Fruit fly (Drosophila melanogaster) whole organism, prepupa: Measurements from ENCODE around the gene Nlp.
A peak's percentile ranks its signal among the peaks of the same experiment; 100 is the strongest.

Experiments
- Blimp-1 ChIP-seq: fragments of 200-800 bp; sonication (Bioruptor generic); optimal IDR thresholded peaks from 3 replicates; lab custom pipeline; 2017; ENCODE audit warnings: missing biosample characterization, missing genetic modification characterization, mild to moderate bottlenecking, moderate library complexity, missing genetic modification reagents
- CG10631 ChIP-seq: fragments of 200-800 bp; sonication (Bioruptor generic); optimal IDR thresholded peaks from 2 replicates; lab custom pipeline; 2016; ENCODE audit warnings: missing biosample characterization, missing genetic modification characterization
- CG10669 ChIP-seq: fragments of 200-800 bp; sonication (Bioruptor generic); optimal IDR thresholded peaks from 3 replicates; lab custom pipeline; 2018; ENCODE audit warnings: missing biosample characterization, mild to moderate bottlenecking, missing genetic modification characterization, moderate library complexity
- CG11762 ChIP-seq: fragments of 200-800 bp; sonication (Bioruptor generic); optimal IDR thresholded peaks from 3 replicates; lab custom pipeline; 2016; ENCODE audit warnings: missing biosample characterization, missing genetic modification characterization; ENCODE audit not compliant: insufficient read depth
- CG15336 ChIP-seq: fragments of 200-800 bp; sonication (Bioruptor generic); IDR thresholded peaks from 2 replicates; pipeline ENCODE4 v1.3.6; 2022; ENCODE audit warnings: missing biosample characterization, missing genetic modification characterization
- CG1621 ChIP-seq: fragments of 200-800 bp; sonication (Bioruptor generic); optimal IDR thresholded peaks from 3 replicates; lab custom pipeline; 2018; ENCODE audit warnings: missing biosample characterization, mild to moderate bottlenecking, missing genetic modification characterization
- CG31627 ChIP-seq: fragments of 200-800 bp; sonication (Bioruptor generic); optimal IDR thresholded peaks from 3 replicates; lab custom pipeline; 2016; ENCODE audit warnings: missing biosample characterization, missing genetic modification characterization
- CG32006 ChIP-seq: fragments of 200-800 bp; sonication (Bioruptor generic); optimal IDR thresholded peaks from 3 replicates; lab custom pipeline; 2017; ENCODE audit warnings: missing biosample characterization, mild to moderate bottlenecking, missing genetic modification characterization
- CG34406 ChIP-seq: fragments of 200-800 bp; sonication (Bioruptor generic); optimal IDR thresholded peaks from 3 replicates; lab custom pipeline; 2016; ENCODE audit warnings: missing biosample characterization, missing genetic modification characterization
- CG3919 ChIP-seq: fragments of 200-800 bp; sonication (Bioruptor generic); optimal IDR thresholded peaks from 3 replicates; lab custom pipeline; 2016; ENCODE audit warnings: missing biosample characterization, missing genetic modification characterization
- CG4318 ChIP-seq: fragments of 200-800 bp; sonication (Bioruptor generic); optimal IDR thresholded peaks from 3 replicates; lab custom pipeline; 2017; ENCODE audit warnings: missing biosample characterization, mild to moderate bottlenecking, missing genetic modification characterization
- CG6163 ChIP-seq: fragments of 200-800 bp; sonication (Bioruptor generic); IDR thresholded peaks from 3 replicates; pipeline ENCODE4 v1.3.6; 2022; ENCODE audit warnings: missing biosample characterization, missing genetic modification characterization
- CG6276 ChIP-seq: fragments of 200-800 bp; sonication (Bioruptor generic); optimal IDR thresholded peaks from 2 replicates; lab custom pipeline; 2017; ENCODE audit warnings: missing biosample characterization, mild to moderate bottlenecking, missing genetic modification characterization
- CG6792 ChIP-seq: fragments of 200-800 bp; sonication (Bioruptor generic); optimal IDR thresholded peaks from 3 replicates; lab custom pipeline; 2016; ENCODE audit warnings: missing biosample characterization, missing genetic modification characterization
- CG8319 ChIP-seq: fragments of 200-800 bp; sonication (Bioruptor generic); optimal IDR thresholded peaks from 3 replicates; lab custom pipeline; 2016; ENCODE audit warnings: missing biosample characterization, missing genetic modification characterization
- Eip75B ChIP-seq: fragments of 200-800 bp; sonication (Bioruptor generic); optimal IDR thresholded peaks from 3 replicates; lab custom pipeline; 2016; ENCODE audit warnings: missing biosample characterization, missing genetic modification characterization
- Eip78C ChIP-seq: fragments of 200-800 bp; sonication (Bioruptor generic); peaks from one replicate; lab custom pipeline; 2016; ENCODE audit warnings: missing biosample characterization, missing genetic modification characterization
- Ets21C ChIP-seq: fragments of 200-800 bp; sonication (Bioruptor generic); optimal IDR thresholded peaks from 3 replicates; lab custom pipeline; 2016; ENCODE audit warnings: missing biosample characterization, missing genetic modification characterization
- Ets96B ChIP-seq: fragments of 200-800 bp; optimal IDR thresholded peaks from 2 replicates; lab custom pipeline; 2019; ENCODE audit warnings: missing biosample characterization, mild to moderate bottlenecking, missing genetic modification characterization, moderate library complexity
- Hr39 ChIP-seq: fragments of 200-800 bp; sonication (Bioruptor generic); optimal IDR thresholded peaks from 2 replicates; lab custom pipeline; 2016; ENCODE audit warnings: missing biosample characterization, missing genetic modification characterization
- Met ChIP-seq: fragments of 200-800 bp; sonication (Bioruptor generic); optimal IDR thresholded peaks from 3 replicates; lab custom pipeline; 2016; ENCODE audit warnings: missing biosample characterization, missing genetic modification characterization
- OdsH ChIP-seq: fragments of 200-800 bp; sonication (Bioruptor generic); optimal IDR thresholded peaks from 3 replicates; lab custom pipeline; 2016; ENCODE audit warnings: missing biosample characterization, missing genetic modification characterization
- Smox ChIP-seq: fragments of 200-800 bp; sonication (Bioruptor generic); optimal IDR thresholded peaks from 3 replicates; lab custom pipeline; 2016; ENCODE audit warnings: missing biosample characterization, missing genetic modification characterization
- Sox102F ChIP-seq: fragments of 200-800 bp; sonication (Bioruptor generic); optimal IDR thresholded peaks from 2 replicates; lab custom pipeline; 2016; ENCODE audit warnings: missing biosample characterization, mild to moderate bottlenecking, missing genetic modification characterization
- Sox14 ChIP-seq: fragments of 200-800 bp; sonication (Bioruptor generic); optimal IDR thresholded peaks from 3 replicates; lab custom pipeline; 2016; ENCODE audit warnings: missing biosample characterization, missing genetic modification characterization
- Sox15 ChIP-seq: fragments of 200-800 bp; sonication (Bioruptor generic); optimal IDR thresholded peaks from 3 replicates; lab custom pipeline; 2016; ENCODE audit warnings: missing biosample characterization, missing genetic modification characterization
- acj6 ChIP-seq: fragments of 200-800 bp; sonication (Bioruptor generic); optimal IDR thresholded peaks from 3 replicates; lab custom pipeline; 2016; ENCODE audit warnings: missing biosample characterization, missing genetic modification characterization
- cyc ChIP-seq: fragments of 200-800 bp; sonication (Bioruptor generic); optimal IDR thresholded peaks from 3 replicates; lab custom pipeline; 2016; ENCODE audit warnings: missing biosample characterization, missing genetic modification characterization
- dsx ChIP-seq: fragments of 200-800 bp; optimal IDR thresholded peaks from 3 replicates; lab custom pipeline; 2019; ENCODE audit warnings: missing biosample characterization, mild to moderate bottlenecking, missing genetic modification characterization, moderate library complexity; ENCODE audit not compliant: poor library complexity, severe bottlenecking
- eg ChIP-seq: fragments of 200-800 bp; sonication (Bioruptor generic); IDR thresholded peaks from 3 replicates; pipeline ENCODE4 v1.3.6; 2022; ENCODE audit warnings: missing biosample characterization, missing genetic modification characterization
- esn ChIP-seq: fragments of 200-800 bp; sonication (Bioruptor generic); optimal IDR thresholded peaks from 2 replicates; lab custom pipeline; 2016; ENCODE audit warnings: missing biosample characterization, mild to moderate bottlenecking, missing genetic modification characterization, moderate library complexity
- fd59A ChIP-seq: fragments of 200-800 bp; sonication (Bioruptor generic); optimal IDR thresholded peaks from 2 replicates; lab custom pipeline; 2017; ENCODE audit warnings: missing biosample characterization, mild to moderate bottlenecking, missing genetic modification characterization, missing genetic modification reagents
- lz ChIP-seq: fragments of 200-800 bp; sonication (Bioruptor generic); optimal IDR thresholded peaks from 3 replicates; lab custom pipeline; 2016; ENCODE audit warnings: missing biosample characterization, missing genetic modification characterization
- net ChIP-seq: fragments of 200-800 bp; sonication (Bioruptor generic); optimal IDR thresholded peaks from 3 replicates; lab custom pipeline; 2016; ENCODE audit warnings: missing biosample characterization, missing genetic modification characterization
- pdm3 ChIP-seq: fragments of 200-800 bp; sonication (Bioruptor generic); optimal IDR thresholded peaks from 3 replicates; lab custom pipeline; 2016; ENCODE audit warnings: missing biosample characterization, missing genetic modification characterization
- spab ChIP-seq: fragments of 200-800 bp; sonication (Bioruptor generic); optimal IDR thresholded peaks from 2 replicates; lab custom pipeline; 2017; ENCODE audit warnings: missing biosample characterization, mild to moderate bottlenecking, missing genetic modification characterization, missing genetic modification reagents
- ss ChIP-seq, 2 experiments: fragments of 200-800 bp; sonication (Bioruptor generic); optimal IDR thresholded peaks; 2 replicates in 1 of 2; 3 replicates in 1 of 2; lab custom pipeline; 2017 to 2018; ENCODE audit warnings: mild to moderate bottlenecking in 2 of 2, missing biosample characterization in 2 of 2, missing genetic modification characterization in 2 of 2, moderate library complexity in 1 of 2
- svp ChIP-seq: fragments of 200-800 bp; sonication (Bioruptor generic); peaks from one replicate; lab custom pipeline; 2016; ENCODE audit warnings: missing biosample characterization, missing genetic modification characterization
- topi ChIP-seq: fragments of 200-800 bp; sonication (Bioruptor generic); optimal IDR thresholded peaks from 3 replicates; lab custom pipeline; 2016; ENCODE audit warnings: missing biosample characterization, missing genetic modification characterization

Nlp gene

dm6 chr3R:29963102-29963501 is 41.5 kb upstream of the Nlp start:
- TF ChIP-seq CG1621 (tag; lab: Kevin White, UChicago) (no peak), Sox15 (no peak), Blimp-1 (GFP tag; lab: Kevin White, UChicago) (peak; percentile 13), net (GFP tag; lab: Kevin White, UChicago) (no peak), CG3919 (GFP tag; lab: Kevin White, UChicago) (no peak), lz (GFP tag; lab: Kevin White, UChicago) (no peak), Ets21C (GFP tag; lab: Kevin White, UChicago) (no peak), Met (no peak)
- TF ChIP-seq, all 60 proteins: peak for 1

DNA sequence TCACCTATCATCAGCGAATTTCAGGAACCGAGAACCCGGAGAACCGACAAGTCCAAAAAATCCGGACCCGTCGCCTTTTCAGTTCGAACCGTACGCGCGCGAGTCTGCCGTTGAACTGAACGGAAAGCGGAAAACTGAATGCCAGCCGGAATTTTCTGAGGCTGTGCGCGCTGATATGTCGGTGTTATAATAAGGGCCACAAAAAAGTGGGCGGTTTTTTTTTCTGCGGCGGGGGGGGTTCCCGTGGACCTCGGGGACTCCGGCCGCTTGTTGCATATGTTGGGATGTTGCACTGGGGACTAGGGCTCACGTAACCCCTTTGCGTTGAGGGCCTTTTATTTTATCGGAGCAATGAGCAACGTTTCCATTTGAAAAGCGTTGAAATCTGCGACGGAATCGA is 35.2 kb upstream of the Nlp start, which contains the start of gene TkR99D:
Gene TkR99D (minus strand): TSS at position 101 of the 400 bp plus-strand sequence.
- TF ChIP-seq esn (no peak), Smox (GFP tag; lab: Kevin White, UChicago) (no peak), CG32006 (GFP tag; lab: Kevin White, UChicago) (no peak), CG11762 (no peak), CG4318 (GFP tag; lab: Kevin White, UChicago) (no peak), Eip78C (GFP tag; lab: Kevin White, UChicago) (no peak), dsx (no peak), Ets96B (tag; lab: Kevin White, UChicago) (no peak), net (GFP tag; lab: Kevin White, UChicago) (no peak)

- TF ChIP-seq Eip78C (GFP tag; lab: Kevin White, UChicago) (peak; percentile 69), CG6163 (peak; percentile 49; the same call in 2 of the 3 replicates), Sox15 (no peak), CG15336 (GFP tag; lab: Robert Waterston, UW) (no peak), ss (GFP tag; optimal IDR thresholded peaks at IDR 0.05; lab: Kevin White, UChicago) (no peak), acj6 (GFP tag; lab: Kevin White, UChicago) (peak; percentile 26), CG1621 (tag; lab: Kevin White, UChicago) (no peak), Met (peak; percentile 9), CG6276 (GFP tag; lab: Kevin White, UChicago) (no peak), Hr39 (GFP tag; lab: Kevin White, UChicago) (peak; percentile 31), eg (no peak), svp (GFP tag; lab: Kevin White, UChicago) (peak; percentile 71), spab (GFP tag; lab: Kevin White, UChicago) (no peak), Sox102F (peak; percentile 22), cyc (GFP tag; lab: Kevin White, UChicago) (peak; percentile 16), fd59A (GFP tag; lab: Kevin White, UChicago) (peak; percentile 4), OdsH (peak; percentile 20), pdm3 (GFP tag; lab: Kevin White, UChicago) (peak; percentile 14), CG31627 (peak; percentile 17), esn (no peak), dsx (no peak), CG3919 (GFP tag; lab: Kevin White, UChicago) (peak; percentile 8), Sox14 (GFP tag; lab: Kevin White, UChicago) (no peak), Eip75B (GFP tag; lab: Kevin White, UChicago) (peak; percentile 1), CG34406 (GFP tag; lab: Kevin White, UChicago) (peak; percentile 0), CG4318 (GFP tag; lab: Kevin White, UChicago) (no peak), CG8319 (no peak), Ets96B (tag; lab: Kevin White, UChicago) (peak; percentile 30), topi (GFP tag; lab: Kevin White, UChicago) (peak; percentile 20), CG10669 (peak; percentile 27), CG32006 (GFP tag; lab: Kevin White, UChicago) (peak; percentile 10), CG10631 (GFP tag; lab: Kevin White, UChicago) (peak; percentile 1), CG6792 (GFP tag; lab: Kevin White, UChicago) (peak; percentile 4)
Measured at dm6 chr3R:29978595-29978994, 26.0 kb upstream of the Nlp start.
